Fruit fly (Drosophila melanogaster) ovary, adult (tissue): ENCODE measurements around the gene CG15399.

ENCODE experiments used
- CG17801 ChIP-seq: fragments of 200-800 bp; optimal IDR thresholded peaks from 2 replicates; lab custom pipeline; 2019; ENCODE audit warnings: missing biosample characterization, mild to moderate bottlenecking, missing genetic modification characterization, moderate library complexity; ENCODE audit not compliant: partially characterized antibody

The CG15399 gene

dm6 chr2L:2765659-2766373 lies 5.8 kb downstream of the CG15399 start, which contains the start of the genes Snx21 and aph-1:
Gene Snx21 (minus strand): TSS chr2L:2765665.
Gene aph-1 (plus strand): TSS chr2L:2766233.
- TF ChIP-seq CG17801 (GFP tag; lab: Kevin White, UChicago): peak; percentile 93

dm6 chr2L:2760288-2760687 lies 11.3 kb downstream of the CG15399 start:
- TF ChIP-seq CG17801 (GFP tag; lab: Kevin White, UChicago): no peak

dm6 chr2L:2759654-2760053 lies 11.9 kb downstream of the CG15399 start, which contains the start of the genes HemK2, Snapin and Tnpo-SR:
Gene HemK2 (minus strand): TSS chr2L:2759677.
Gene Snapin (minus strand): TSS chr2L:2759677.
Gene Tnpo-SR (plus strand): TSS chr2L:2759924.
- TF ChIP-seq CG17801 (GFP tag; lab: Kevin White, UChicago): peak; percentile 92

- TF ChIP-seq CG17801 (GFP tag; lab: Kevin White, UChicago): no peak
Observed at dm6 chr2L:2757930-2758556, 13.5 kb downstream of the CG15399 start.

- TF ChIP-seq CG17801 (GFP tag; lab: Kevin White, UChicago): no peak
Observed at dm6 chr2L:2755323-2755695, 16.3 kb downstream of the CG15399 start.

dm6 chr2L:2754437-2755322 lies 16.9 kb downstream of the CG15399 start:
- TF ChIP-seq CG17801 (GFP tag; lab: Kevin White, UChicago): peak; percentile 75

- no peak for TF ChIP-seq CG17801 (GFP tag; lab: Kevin White, UChicago)
Observed at dm6 chr2L:2753789-2754436, 17.7 kb downstream of the CG15399 start.

dm6 chr2L:2752460-2753411 lies 18.8 kb downstream of the CG15399 start, which contains the start of gene Pgk:
Gene Pgk (minus strand): TSS chr2L:2753068.
- peak; percentile 75 for TF ChIP-seq CG17801 (GFP tag; lab: Kevin White, UChicago)

- TF ChIP-seq CG17801 (GFP tag; lab: Kevin White, UChicago): peak; percentile 89
Observed at dm6 chr2L:2751904-2752459, 19.6 kb downstream of the CG15399 start, which contains the start of gene Bacc. Gene Bacc (plus strand): TSS chr2L:2752445.

- TF ChIP-seq CG17801 (GFP tag; lab: Kevin White, UChicago): no peak
Observed at dm6 chr2L:2751085-2751710, 20.4 kb downstream of the CG15399 start.

- peak; percentile 27 for TF ChIP-seq CG17801 (GFP tag; lab: Kevin White, UChicago)
Observed at dm6 chr2L:2750337-2751084, 21.1 kb downstream of the CG15399 start.
